Fruit fly (Drosophila melanogaster) whole organism, prepupa: ENCODE results near the gene CG32373.
A peak's percentile ranks its signal among the peaks of the same experiment; 100 is the strongest.

Experiments used
- Blimp-1 ChIP-seq: fragments of 200-800 bp; sonication (Bioruptor generic); optimal IDR thresholded peaks from 3 replicates; lab custom pipeline; 2017; ENCODE audit warnings: missing biosample characterization, missing genetic modification characterization, mild to moderate bottlenecking, moderate library complexity, missing genetic modification reagents
- CG10631 ChIP-seq: fragments of 200-800 bp; sonication (Bioruptor generic); optimal IDR thresholded peaks from 2 replicates; lab custom pipeline; 2016; ENCODE audit warnings: missing biosample characterization, missing genetic modification characterization
- CG10669 ChIP-seq: fragments of 200-800 bp; sonication (Bioruptor generic); optimal IDR thresholded peaks from 3 replicates; lab custom pipeline; 2018; ENCODE audit warnings: missing biosample characterization, mild to moderate bottlenecking, missing genetic modification characterization, moderate library complexity
- CG11294 ChIP-seq: fragments of 200-800 bp; sonication (Bioruptor generic); IDR thresholded peaks from 2 replicates; pipeline ENCODE4 v1.3.6; 2022; ENCODE audit warnings: missing biosample characterization, missing genetic modification characterization
- CG11762 ChIP-seq: fragments of 200-800 bp; sonication (Bioruptor generic); optimal IDR thresholded peaks from 3 replicates; lab custom pipeline; 2016; ENCODE audit warnings: missing biosample characterization, missing genetic modification characterization; ENCODE audit not compliant: insufficient read depth
- CG11902 ChIP-seq: fragments of 200-800 bp; sonication (Bioruptor generic); optimal IDR thresholded peaks from 3 replicates; lab custom pipeline; 2016; ENCODE audit warnings: missing biosample characterization, missing genetic modification characterization
- CG15336 ChIP-seq: fragments of 200-800 bp; sonication (Bioruptor generic); IDR thresholded peaks from 2 replicates; pipeline ENCODE4 v1.3.6; 2022; ENCODE audit warnings: missing biosample characterization, missing genetic modification characterization
- CG1621 ChIP-seq: fragments of 200-800 bp; sonication (Bioruptor generic); optimal IDR thresholded peaks from 3 replicates; lab custom pipeline; 2018; ENCODE audit warnings: missing biosample characterization, mild to moderate bottlenecking, missing genetic modification characterization
- CG3032 ChIP-seq: fragments of 200-800 bp; optimal IDR thresholded peaks from 2 replicates; lab custom pipeline; 2019; ENCODE audit warnings: missing biosample characterization, mild to moderate bottlenecking, missing genetic modification characterization, moderate library complexity
- CG31627 ChIP-seq: fragments of 200-800 bp; sonication (Bioruptor generic); optimal IDR thresholded peaks from 3 replicates; lab custom pipeline; 2016; ENCODE audit warnings: missing biosample characterization, missing genetic modification characterization
- CG32006 ChIP-seq: fragments of 200-800 bp; sonication (Bioruptor generic); optimal IDR thresholded peaks from 3 replicates; lab custom pipeline; 2017; ENCODE audit warnings: missing biosample characterization, mild to moderate bottlenecking, missing genetic modification characterization
- CG34406 ChIP-seq: fragments of 200-800 bp; sonication (Bioruptor generic); optimal IDR thresholded peaks from 3 replicates; lab custom pipeline; 2016; ENCODE audit warnings: missing biosample characterization, missing genetic modification characterization
- CG3919 ChIP-seq: fragments of 200-800 bp; sonication (Bioruptor generic); optimal IDR thresholded peaks from 3 replicates; lab custom pipeline; 2016; ENCODE audit warnings: missing biosample characterization, missing genetic modification characterization
- CG4318 ChIP-seq: fragments of 200-800 bp; sonication (Bioruptor generic); optimal IDR thresholded peaks from 3 replicates; lab custom pipeline; 2017; ENCODE audit warnings: missing biosample characterization, mild to moderate bottlenecking, missing genetic modification characterization
- CG6163 ChIP-seq: fragments of 200-800 bp; sonication (Bioruptor generic); IDR thresholded peaks from 3 replicates; pipeline ENCODE4 v1.3.6; 2022; ENCODE audit warnings: missing biosample characterization, missing genetic modification characterization
- CG6276 ChIP-seq: fragments of 200-800 bp; sonication (Bioruptor generic); optimal IDR thresholded peaks from 2 replicates; lab custom pipeline; 2017; ENCODE audit warnings: missing biosample characterization, mild to moderate bottlenecking, missing genetic modification characterization
- CG6792 ChIP-seq: fragments of 200-800 bp; sonication (Bioruptor generic); optimal IDR thresholded peaks from 3 replicates; lab custom pipeline; 2016; ENCODE audit warnings: missing biosample characterization, missing genetic modification characterization
- CG6808 ChIP-seq: fragments of 200-800 bp; sonication (Bioruptor generic); optimal IDR thresholded peaks from 3 replicates; lab custom pipeline; 2017; ENCODE audit warnings: missing biosample characterization, missing genetic modification characterization, mild to moderate bottlenecking, moderate library complexity, missing genetic modification reagents
- CG6854 ChIP-seq: fragments of 200-800 bp; sonication (Bioruptor generic); optimal IDR thresholded peaks from 2 replicates; lab custom pipeline; 2017; ENCODE audit warnings: missing biosample characterization, mild to moderate bottlenecking, missing genetic modification characterization
- CG7368 ChIP-seq: fragments of 200-800 bp; sonication (Bioruptor generic); optimal IDR thresholded peaks from 3 replicates; lab custom pipeline; 2016; ENCODE audit warnings: missing biosample characterization, missing genetic modification characterization
- CG8119 ChIP-seq: fragments of 200-800 bp; sonication (Bioruptor generic); IDR thresholded peaks from 3 replicates; pipeline ENCODE4 v1.3.6; 2022; ENCODE audit warnings: missing biosample characterization, missing genetic modification characterization
- CG8632 ChIP-seq: fragments of 200-800 bp; sonication (Bioruptor generic); optimal IDR thresholded peaks from 3 replicates; lab custom pipeline; 2016; ENCODE audit warnings: missing biosample characterization, missing genetic modification characterization
- CG9139 ChIP-seq: fragments of 200-800 bp; sonication (Bioruptor generic); optimal IDR thresholded peaks from 3 replicates; lab custom pipeline; 2017; ENCODE audit warnings: missing biosample characterization, mild to moderate bottlenecking, missing genetic modification characterization
- Eip75B ChIP-seq: fragments of 200-800 bp; sonication (Bioruptor generic); optimal IDR thresholded peaks from 3 replicates; lab custom pipeline; 2016; ENCODE audit warnings: missing biosample characterization, missing genetic modification characterization
- Eip78C ChIP-seq: fragments of 200-800 bp; sonication (Bioruptor generic); peaks from one replicate; lab custom pipeline; 2016; ENCODE audit warnings: missing biosample characterization, missing genetic modification characterization
- Ets21C ChIP-seq: fragments of 200-800 bp; sonication (Bioruptor generic); optimal IDR thresholded peaks from 3 replicates; lab custom pipeline; 2016; ENCODE audit warnings: missing biosample characterization, missing genetic modification characterization
- Gug ChIP-seq: fragments of 200-800 bp; sonication (Bioruptor generic); IDR thresholded peaks from 2 replicates; pipeline ENCODE4 v1.3.6; 2022; ENCODE audit warnings: missing biosample characterization, missing genetic modification characterization
- Hr38 ChIP-seq: sonication (Bioruptor generic); optimal IDR thresholded peaks from 2 replicates; lab custom pipeline; 2016; ENCODE audit warnings: missing biosample characterization, missing genetic modification characterization
- Hr39 ChIP-seq: fragments of 200-800 bp; sonication (Bioruptor generic); optimal IDR thresholded peaks from 2 replicates; lab custom pipeline; 2016; ENCODE audit warnings: missing biosample characterization, missing genetic modification characterization
- Hr4 ChIP-seq: fragments of 200-800 bp; sonication (Bioruptor generic); optimal IDR thresholded peaks from 3 replicates; lab custom pipeline; 2016; ENCODE audit warnings: missing biosample characterization, missing genetic modification characterization
- Lpt ChIP-seq: fragments of 200-800 bp; sonication (Bioruptor generic); optimal IDR thresholded peaks from 3 replicates; lab custom pipeline; 2016; ENCODE audit warnings: missing biosample characterization, missing genetic modification characterization
- Met ChIP-seq: fragments of 200-800 bp; sonication (Bioruptor generic); optimal IDR thresholded peaks from 3 replicates; lab custom pipeline; 2016; ENCODE audit warnings: missing biosample characterization, missing genetic modification characterization
- OdsH ChIP-seq: fragments of 200-800 bp; sonication (Bioruptor generic); optimal IDR thresholded peaks from 3 replicates; lab custom pipeline; 2016; ENCODE audit warnings: missing biosample characterization, missing genetic modification characterization
- Smox ChIP-seq: fragments of 200-800 bp; sonication (Bioruptor generic); optimal IDR thresholded peaks from 3 replicates; lab custom pipeline; 2016; ENCODE audit warnings: missing biosample characterization, missing genetic modification characterization
- Sox102F ChIP-seq: fragments of 200-800 bp; sonication (Bioruptor generic); optimal IDR thresholded peaks from 2 replicates; lab custom pipeline; 2016; ENCODE audit warnings: missing biosample characterization, mild to moderate bottlenecking, missing genetic modification characterization
- Sox14 ChIP-seq: fragments of 200-800 bp; sonication (Bioruptor generic); optimal IDR thresholded peaks from 3 replicates; lab custom pipeline; 2016; ENCODE audit warnings: missing biosample characterization, missing genetic modification characterization
- achi ChIP-seq: fragments of 200-800 bp; sonication (Bioruptor generic); optimal IDR thresholded peaks from 3 replicates; lab custom pipeline; 2016; ENCODE audit warnings: missing biosample characterization, missing genetic modification characterization
- acj6 ChIP-seq: fragments of 200-800 bp; sonication (Bioruptor generic); optimal IDR thresholded peaks from 3 replicates; lab custom pipeline; 2016; ENCODE audit warnings: missing biosample characterization, missing genetic modification characterization
- cyc ChIP-seq: fragments of 200-800 bp; sonication (Bioruptor generic); optimal IDR thresholded peaks from 3 replicates; lab custom pipeline; 2016; ENCODE audit warnings: missing biosample characterization, missing genetic modification characterization
- dac ChIP-seq: fragments of 200-800 bp; sonication (Bioruptor generic); optimal IDR thresholded peaks from 2 replicates; lab custom pipeline; 2017; ENCODE audit warnings: missing biosample characterization, mild to moderate bottlenecking, missing genetic modification characterization
- dsx ChIP-seq: fragments of 200-800 bp; optimal IDR thresholded peaks from 3 replicates; lab custom pipeline; 2019; ENCODE audit warnings: missing biosample characterization, mild to moderate bottlenecking, missing genetic modification characterization, moderate library complexity; ENCODE audit not compliant: poor library complexity, severe bottlenecking
- eg ChIP-seq: fragments of 200-800 bp; sonication (Bioruptor generic); IDR thresholded peaks from 3 replicates; pipeline ENCODE4 v1.3.6; 2022; ENCODE audit warnings: missing biosample characterization, missing genetic modification characterization
- fd59A ChIP-seq: fragments of 200-800 bp; sonication (Bioruptor generic); optimal IDR thresholded peaks from 2 replicates; lab custom pipeline; 2017; ENCODE audit warnings: missing biosample characterization, mild to moderate bottlenecking, missing genetic modification characterization, missing genetic modification reagents
- fd85E ChIP-seq: fragments of 200-800 bp; sonication (Bioruptor generic); optimal IDR thresholded peaks from 3 replicates; lab custom pipeline; 2016; ENCODE audit warnings: missing biosample characterization, missing genetic modification characterization
- fkh ChIP-seq: fragments of 200-800 bp; sonication (Bioruptor generic); optimal IDR thresholded peaks from 3 replicates; lab custom pipeline; 2017; ENCODE audit warnings: missing biosample characterization, mild to moderate bottlenecking, missing genetic modification characterization, moderate library complexity
- lz ChIP-seq: fragments of 200-800 bp; sonication (Bioruptor generic); optimal IDR thresholded peaks from 3 replicates; lab custom pipeline; 2016; ENCODE audit warnings: missing biosample characterization, missing genetic modification characterization
- pdm3 ChIP-seq: fragments of 200-800 bp; sonication (Bioruptor generic); optimal IDR thresholded peaks from 3 replicates; lab custom pipeline; 2016; ENCODE audit warnings: missing biosample characterization, missing genetic modification characterization
- salr ChIP-seq, 2 experiments: fragments of 200-800 bp; sonication (Bioruptor generic); optimal IDR thresholded peaks; 3 replicates each; lab custom pipeline; 2016 to 2018; ENCODE audit warnings: missing biosample characterization in 2 of 2, missing genetic modification characterization in 2 of 2, mild to moderate bottlenecking in 1 of 2
- spab ChIP-seq: fragments of 200-800 bp; sonication (Bioruptor generic); optimal IDR thresholded peaks from 2 replicates; lab custom pipeline; 2017; ENCODE audit warnings: missing biosample characterization, mild to moderate bottlenecking, missing genetic modification characterization, missing genetic modification reagents
- ss ChIP-seq, 2 experiments: fragments of 200-800 bp; sonication (Bioruptor generic); optimal IDR thresholded peaks; 2 replicates in 1 of 2; 3 replicates in 1 of 2; lab custom pipeline; 2017 to 2018; ENCODE audit warnings: mild to moderate bottlenecking in 2 of 2, missing biosample characterization in 2 of 2, missing genetic modification characterization in 2 of 2, moderate library complexity in 1 of 2
- svp ChIP-seq: fragments of 200-800 bp; sonication (Bioruptor generic); peaks from one replicate; lab custom pipeline; 2016; ENCODE audit warnings: missing biosample characterization, missing genetic modification characterization
- topi ChIP-seq: fragments of 200-800 bp; sonication (Bioruptor generic); optimal IDR thresholded peaks from 3 replicates; lab custom pipeline; 2016; ENCODE audit warnings: missing biosample characterization, missing genetic modification characterization
- vri ChIP-seq: fragments of 200-800 bp; sonication (Bioruptor generic); optimal IDR thresholded peaks from 3 replicates; lab custom pipeline; 2016; ENCODE audit warnings: missing biosample characterization, mild to moderate bottlenecking, missing genetic modification characterization

The CG32373 gene

dm6 chr3L:7792249-7792648, 141.9 kb downstream of the CG32373 start:
- TF ChIP-seq Eip75B (no peak), CG11294 (no peak), Sox102F (GFP tag; lab: Kevin White, UChicago) (peak; percentile 82), CG9139 (GFP tag; lab: Kevin White, UChicago) (no peak), eg (GFP tag; lab: Robert Waterston, UW) (0 out of 3 replicates have a peak, but pooled peaks have one; percentile 39), CG4318 (GFP tag; lab: Kevin White, UChicago) (no peak), OdsH (GFP tag; lab: Kevin White, UChicago) (peak; percentile 47), CG15336 (GFP tag; lab: Robert Waterston, UW) (peak; percentile 58), topi (peak; percentile 88), Blimp-1 (peak; percentile 77), CG6163 (GFP tag; lab: Robert Waterston, UW) (peak; percentile 69), CG11902 (GFP tag; lab: Kevin White, UChicago) (peak; percentile 39), CG3919 (peak; percentile 43), CG6808 (no peak), fkh (GFP tag; lab: Kevin White, UChicago) (no peak), Met (GFP tag; lab: Kevin White, UChicago) (peak; percentile 88), CG6792 (peak; percentile 42), fd59A (GFP tag; lab: Kevin White, UChicago) (no peak), Sox14 (GFP tag; lab: Kevin White, UChicago) (peak; percentile 53), Lpt (GFP tag; lab: Kevin White, UChicago) (no peak), svp (GFP tag; lab: Kevin White, UChicago) (no peak), CG32006 (GFP tag; lab: Kevin White, UChicago) (peak; percentile 21), achi (GFP tag; lab: Kevin White, UChicago) (peak; percentile 47), CG31627 (peak; percentile 87), Gug (GFP tag; lab: Robert Waterston, UW) (0 out of 2 replicates have a peak, but pooled peaks have one; percentile 22), Ets21C (GFP tag; lab: Kevin White, UChicago) (peak; percentile 62), CG10631 (GFP tag; lab: Kevin White, UChicago) (no peak), Hr39 (GFP tag; lab: Kevin White, UChicago) (peak; percentile 82), CG10669 (GFP tag; lab: Kevin White, UChicago) (no peak), CG7368 (GFP tag; lab: Kevin White, UChicago) (peak; percentile 12), Hr4 (peak; percentile 22), CG3032 (tag; lab: Kevin White, UChicago) (no peak), cyc (GFP tag; lab: Kevin White, UChicago) (peak; percentile 79), fd85E (no peak), CG1621 (no peak), CG34406 (GFP tag; lab: Kevin White, UChicago) (peak; percentile 41), dac (no peak), CG11762 (peak; percentile 0), dsx (GFP tag; lab: Kevin White, UChicago) (no peak), lz (peak; percentile 74), salr (GFP tag; optimal IDR thresholded peaks at IDR 0.05; lab: Kevin White, UChicago) (no peak), vri (GFP tag; lab: Kevin White, UChicago) (peak; percentile 88), CG8119 (GFP tag; lab: Robert Waterston, UW) (no peak), pdm3 (GFP tag; lab: Kevin White, UChicago) (peak; percentile 49), Hr38 (GFP tag; lab: Kevin White, UChicago) (no peak), Smox (GFP tag; lab: Kevin White, UChicago) (peak; percentile 86), Eip78C (peak; percentile 67), spab (GFP tag; lab: Kevin White, UChicago) (no peak), CG6276 (GFP tag; lab: Kevin White, UChicago) (no peak), CG6854 (GFP tag; lab: Kevin White, UChicago) (no peak), CG8632 (GFP tag; lab: Kevin White, UChicago) (no peak), acj6 (peak; percentile 61), ss (GFP tag; optimal IDR thresholded peaks at IDR 0.05; lab: Kevin White, UChicago) (no peak)
